Fruit fly (Drosophila melanogaster) whole organism, prepupa: ENCODE results near the gene Ccdc85.

Source experiments
- CG11294 ChIP-seq: fragments of 200-800 bp; sonication (Bioruptor generic); IDR thresholded peaks from 2 replicates; pipeline ENCODE4 v1.3.6; 2022; ENCODE audit warnings: missing biosample characterization, missing genetic modification characterization
- CG11762 ChIP-seq: fragments of 200-800 bp; sonication (Bioruptor generic); optimal IDR thresholded peaks from 3 replicates; lab custom pipeline; 2016; ENCODE audit warnings: missing biosample characterization, missing genetic modification characterization; ENCODE audit not compliant: insufficient read depth
- CG11902 ChIP-seq: fragments of 200-800 bp; sonication (Bioruptor generic); optimal IDR thresholded peaks from 3 replicates; lab custom pipeline; 2016; ENCODE audit warnings: missing biosample characterization, missing genetic modification characterization
- CG15336 ChIP-seq: fragments of 200-800 bp; sonication (Bioruptor generic); IDR thresholded peaks from 2 replicates; pipeline ENCODE4 v1.3.6; 2022; ENCODE audit warnings: missing biosample characterization, missing genetic modification characterization
- CG1621 ChIP-seq: fragments of 200-800 bp; sonication (Bioruptor generic); optimal IDR thresholded peaks from 3 replicates; lab custom pipeline; 2018; ENCODE audit warnings: missing biosample characterization, mild to moderate bottlenecking, missing genetic modification characterization
- CG16779 ChIP-seq: fragments of 200-800 bp; sonication (Bioruptor generic); optimal IDR thresholded peaks from 3 replicates; lab custom pipeline; 2017; ENCODE audit warnings: missing biosample characterization, mild to moderate bottlenecking, missing genetic modification characterization
- CG3032 ChIP-seq: fragments of 200-800 bp; optimal IDR thresholded peaks from 2 replicates; lab custom pipeline; 2019; ENCODE audit warnings: missing biosample characterization, mild to moderate bottlenecking, missing genetic modification characterization, moderate library complexity
- CG31627 ChIP-seq: fragments of 200-800 bp; sonication (Bioruptor generic); optimal IDR thresholded peaks from 3 replicates; lab custom pipeline; 2016; ENCODE audit warnings: missing biosample characterization, missing genetic modification characterization
- CG32006 ChIP-seq: fragments of 200-800 bp; sonication (Bioruptor generic); optimal IDR thresholded peaks from 3 replicates; lab custom pipeline; 2017; ENCODE audit warnings: missing biosample characterization, mild to moderate bottlenecking, missing genetic modification characterization
- CG34406 ChIP-seq: fragments of 200-800 bp; sonication (Bioruptor generic); optimal IDR thresholded peaks from 3 replicates; lab custom pipeline; 2016; ENCODE audit warnings: missing biosample characterization, missing genetic modification characterization
- CG3919 ChIP-seq: fragments of 200-800 bp; sonication (Bioruptor generic); optimal IDR thresholded peaks from 3 replicates; lab custom pipeline; 2016; ENCODE audit warnings: missing biosample characterization, missing genetic modification characterization
- CG4318 ChIP-seq: fragments of 200-800 bp; sonication (Bioruptor generic); optimal IDR thresholded peaks from 3 replicates; lab custom pipeline; 2017; ENCODE audit warnings: missing biosample characterization, mild to moderate bottlenecking, missing genetic modification characterization
- CG6163 ChIP-seq: fragments of 200-800 bp; sonication (Bioruptor generic); IDR thresholded peaks from 3 replicates; pipeline ENCODE4 v1.3.6; 2022; ENCODE audit warnings: missing biosample characterization, missing genetic modification characterization
- CG6276 ChIP-seq: fragments of 200-800 bp; sonication (Bioruptor generic); optimal IDR thresholded peaks from 2 replicates; lab custom pipeline; 2017; ENCODE audit warnings: missing biosample characterization, mild to moderate bottlenecking, missing genetic modification characterization
- CG6792 ChIP-seq: fragments of 200-800 bp; sonication (Bioruptor generic); optimal IDR thresholded peaks from 3 replicates; lab custom pipeline; 2016; ENCODE audit warnings: missing biosample characterization, missing genetic modification characterization
- CG6808 ChIP-seq: fragments of 200-800 bp; sonication (Bioruptor generic); optimal IDR thresholded peaks from 3 replicates; lab custom pipeline; 2017; ENCODE audit warnings: missing biosample characterization, missing genetic modification characterization, mild to moderate bottlenecking, moderate library complexity, missing genetic modification reagents
- CG6854 ChIP-seq: fragments of 200-800 bp; sonication (Bioruptor generic); optimal IDR thresholded peaks from 2 replicates; lab custom pipeline; 2017; ENCODE audit warnings: missing biosample characterization, mild to moderate bottlenecking, missing genetic modification characterization
- CG7368 ChIP-seq: fragments of 200-800 bp; sonication (Bioruptor generic); optimal IDR thresholded peaks from 3 replicates; lab custom pipeline; 2016; ENCODE audit warnings: missing biosample characterization, missing genetic modification characterization
- CG8119 ChIP-seq: fragments of 200-800 bp; sonication (Bioruptor generic); IDR thresholded peaks from 3 replicates; pipeline ENCODE4 v1.3.6; 2022; ENCODE audit warnings: missing biosample characterization, missing genetic modification characterization
- CG8319 ChIP-seq: fragments of 200-800 bp; sonication (Bioruptor generic); optimal IDR thresholded peaks from 3 replicates; lab custom pipeline; 2016; ENCODE audit warnings: missing biosample characterization, missing genetic modification characterization
- CG8632 ChIP-seq: fragments of 200-800 bp; sonication (Bioruptor generic); optimal IDR thresholded peaks from 3 replicates; lab custom pipeline; 2016; ENCODE audit warnings: missing biosample characterization, missing genetic modification characterization
- Eip75B ChIP-seq: fragments of 200-800 bp; sonication (Bioruptor generic); optimal IDR thresholded peaks from 3 replicates; lab custom pipeline; 2016; ENCODE audit warnings: missing biosample characterization, missing genetic modification characterization
- Eip78C ChIP-seq: fragments of 200-800 bp; sonication (Bioruptor generic); peaks from one replicate; lab custom pipeline; 2016; ENCODE audit warnings: missing biosample characterization, missing genetic modification characterization
- Eip93F ChIP-seq: fragments of 200-800 bp; sonication (Bioruptor generic); optimal IDR thresholded peaks from 2 replicates; lab custom pipeline; 2016; ENCODE audit warnings: missing biosample characterization, mild to moderate bottlenecking, missing genetic modification characterization
- Ets21C ChIP-seq: fragments of 200-800 bp; sonication (Bioruptor generic); optimal IDR thresholded peaks from 3 replicates; lab custom pipeline; 2016; ENCODE audit warnings: missing biosample characterization, missing genetic modification characterization
- Ets96B ChIP-seq: fragments of 200-800 bp; optimal IDR thresholded peaks from 2 replicates; lab custom pipeline; 2019; ENCODE audit warnings: missing biosample characterization, mild to moderate bottlenecking, missing genetic modification characterization, moderate library complexity
- Gug ChIP-seq: fragments of 200-800 bp; sonication (Bioruptor generic); IDR thresholded peaks from 2 replicates; pipeline ENCODE4 v1.3.6; 2022; ENCODE audit warnings: missing biosample characterization, missing genetic modification characterization
- Hr39 ChIP-seq: fragments of 200-800 bp; sonication (Bioruptor generic); optimal IDR thresholded peaks from 2 replicates; lab custom pipeline; 2016; ENCODE audit warnings: missing biosample characterization, missing genetic modification characterization
- Hr4 ChIP-seq: fragments of 200-800 bp; sonication (Bioruptor generic); optimal IDR thresholded peaks from 3 replicates; lab custom pipeline; 2016; ENCODE audit warnings: missing biosample characterization, missing genetic modification characterization
- Lpt ChIP-seq: fragments of 200-800 bp; sonication (Bioruptor generic); optimal IDR thresholded peaks from 3 replicates; lab custom pipeline; 2016; ENCODE audit warnings: missing biosample characterization, missing genetic modification characterization
- OdsH ChIP-seq: fragments of 200-800 bp; sonication (Bioruptor generic); optimal IDR thresholded peaks from 3 replicates; lab custom pipeline; 2016; ENCODE audit warnings: missing biosample characterization, missing genetic modification characterization
- Sox102F ChIP-seq: fragments of 200-800 bp; sonication (Bioruptor generic); optimal IDR thresholded peaks from 2 replicates; lab custom pipeline; 2016; ENCODE audit warnings: missing biosample characterization, mild to moderate bottlenecking, missing genetic modification characterization
- Sox15 ChIP-seq: fragments of 200-800 bp; sonication (Bioruptor generic); optimal IDR thresholded peaks from 3 replicates; lab custom pipeline; 2016; ENCODE audit warnings: missing biosample characterization, missing genetic modification characterization
- achi ChIP-seq: fragments of 200-800 bp; sonication (Bioruptor generic); optimal IDR thresholded peaks from 3 replicates; lab custom pipeline; 2016; ENCODE audit warnings: missing biosample characterization, missing genetic modification characterization
- acj6 ChIP-seq: fragments of 200-800 bp; sonication (Bioruptor generic); optimal IDR thresholded peaks from 3 replicates; lab custom pipeline; 2016; ENCODE audit warnings: missing biosample characterization, missing genetic modification characterization
- dac ChIP-seq: fragments of 200-800 bp; sonication (Bioruptor generic); optimal IDR thresholded peaks from 2 replicates; lab custom pipeline; 2017; ENCODE audit warnings: missing biosample characterization, mild to moderate bottlenecking, missing genetic modification characterization
- dsx ChIP-seq: fragments of 200-800 bp; optimal IDR thresholded peaks from 3 replicates; lab custom pipeline; 2019; ENCODE audit warnings: missing biosample characterization, mild to moderate bottlenecking, missing genetic modification characterization, moderate library complexity; ENCODE audit not compliant: poor library complexity, severe bottlenecking
- eg ChIP-seq: fragments of 200-800 bp; sonication (Bioruptor generic); IDR thresholded peaks from 3 replicates; pipeline ENCODE4 v1.3.6; 2022; ENCODE audit warnings: missing biosample characterization, missing genetic modification characterization
- esn ChIP-seq: fragments of 200-800 bp; sonication (Bioruptor generic); optimal IDR thresholded peaks from 2 replicates; lab custom pipeline; 2016; ENCODE audit warnings: missing biosample characterization, mild to moderate bottlenecking, missing genetic modification characterization, moderate library complexity
- fd59A ChIP-seq: fragments of 200-800 bp; sonication (Bioruptor generic); optimal IDR thresholded peaks from 2 replicates; lab custom pipeline; 2017; ENCODE audit warnings: missing biosample characterization, mild to moderate bottlenecking, missing genetic modification characterization, missing genetic modification reagents
- fd85E ChIP-seq: fragments of 200-800 bp; sonication (Bioruptor generic); optimal IDR thresholded peaks from 3 replicates; lab custom pipeline; 2016; ENCODE audit warnings: missing biosample characterization, missing genetic modification characterization
- lz ChIP-seq: fragments of 200-800 bp; sonication (Bioruptor generic); optimal IDR thresholded peaks from 3 replicates; lab custom pipeline; 2016; ENCODE audit warnings: missing biosample characterization, missing genetic modification characterization
- net ChIP-seq: fragments of 200-800 bp; sonication (Bioruptor generic); optimal IDR thresholded peaks from 3 replicates; lab custom pipeline; 2016; ENCODE audit warnings: missing biosample characterization, missing genetic modification characterization
- pdm3 ChIP-seq: fragments of 200-800 bp; sonication (Bioruptor generic); optimal IDR thresholded peaks from 3 replicates; lab custom pipeline; 2016; ENCODE audit warnings: missing biosample characterization, missing genetic modification characterization
- salr ChIP-seq, 2 experiments: fragments of 200-800 bp; sonication (Bioruptor generic); optimal IDR thresholded peaks; 3 replicates each; lab custom pipeline; 2016 to 2018; ENCODE audit warnings: missing biosample characterization in 2 of 2, missing genetic modification characterization in 2 of 2, mild to moderate bottlenecking in 1 of 2
- spab ChIP-seq: fragments of 200-800 bp; sonication (Bioruptor generic); optimal IDR thresholded peaks from 2 replicates; lab custom pipeline; 2017; ENCODE audit warnings: missing biosample characterization, mild to moderate bottlenecking, missing genetic modification characterization, missing genetic modification reagents
- svp ChIP-seq: fragments of 200-800 bp; sonication (Bioruptor generic); peaks from one replicate; lab custom pipeline; 2016; ENCODE audit warnings: missing biosample characterization, missing genetic modification characterization
- topi ChIP-seq: fragments of 200-800 bp; sonication (Bioruptor generic); optimal IDR thresholded peaks from 3 replicates; lab custom pipeline; 2016; ENCODE audit warnings: missing biosample characterization, missing genetic modification characterization

Ccdc85 gene

dm6 chr2L:3000517-3000934 lies 1.4 kb downstream of the Ccdc85 start:
- no peak for TF ChIP-seq CG11294
- no peak for TF ChIP-seq CG1621 (tag; lab: Kevin White, UChicago)
- no peak for TF ChIP-seq CG3032 (tag; lab: Kevin White, UChicago)
- TF ChIP-seq acj6 (GFP tag; lab: Kevin White, UChicago) = no peak
- no peak for TF ChIP-seq CG16779 (tag; lab: Kevin White, UChicago)
- no peak for TF ChIP-seq topi (GFP tag; lab: Kevin White, UChicago)
- no peak for TF ChIP-seq svp (GFP tag; lab: Kevin White, UChicago)
- no peak for TF ChIP-seq CG6808 (GFP tag; lab: Kevin White, UChicago)
- no peak for TF ChIP-seq CG34406 (GFP tag; lab: Kevin White, UChicago)
- TF ChIP-seq Eip93F (GFP tag; lab: Kevin White, UChicago) = no peak
- no peak for TF ChIP-seq CG6276
- no peak for TF ChIP-seq net (GFP tag; lab: Kevin White, UChicago)
- no peak for TF ChIP-seq Gug
- TF ChIP-seq fd85E (GFP tag; lab: Kevin White, UChicago) = no peak
- no peak for TF ChIP-seq Hr39 (GFP tag; lab: Kevin White, UChicago)
- no peak for TF ChIP-seq CG32006
- TF ChIP-seq dac (GFP tag; lab: Kevin White, UChicago) = no peak
- no peak for TF ChIP-seq CG6163 (GFP tag; lab: Robert Waterston, UW)
- TF ChIP-seq CG11902 (GFP tag; lab: Kevin White, UChicago) = no peak
- TF ChIP-seq, all 60 proteins: peak for 0

dm6 chr2L:3001953-3002352 lies 2.9 kb downstream of the Ccdc85 start:
- TF ChIP-seq CG4318 (GFP tag; lab: Kevin White, UChicago) (peak; percentile 20), CG1621 (tag; lab: Kevin White, UChicago) (no peak), CG6792 (GFP tag; lab: Kevin White, UChicago) (no peak), Hr4 (GFP tag; lab: Kevin White, UChicago) (peak; percentile 36), CG8119 (peak; percentile 70), CG32006 (peak; percentile 72), CG6276 (peak; percentile 63), esn (no peak), CG6854 (GFP tag; lab: Kevin White, UChicago) (no peak), CG6163 (GFP tag; lab: Robert Waterston, UW) (peak; percentile 59; the same call in 2 of the 3 replicates), salr (GFP tag; optimal IDR thresholded peaks at IDR 0.05; lab: Kevin White, UChicago) (peak in 1 of 2 experiments; percentile 36), CG31627 (GFP tag; lab: Kevin White, UChicago) (no peak), Eip78C (GFP tag; lab: Kevin White, UChicago) (peak; percentile 79), OdsH (GFP tag; lab: Kevin White, UChicago) (peak; percentile 29), pdm3 (GFP tag; lab: Kevin White, UChicago) (peak; percentile 17), CG3032 (tag; lab: Kevin White, UChicago) (no peak), Lpt (GFP tag; lab: Kevin White, UChicago) (peak; percentile 54), Eip75B (no peak), CG8632 (GFP tag; lab: Kevin White, UChicago) (no peak), Gug (no peak), achi (GFP tag; lab: Kevin White, UChicago) (peak; percentile 1), eg (GFP tag; lab: Robert Waterston, UW) (peak; percentile 58; the same call in 2 of the 3 replicates), CG15336 (GFP tag; lab: Robert Waterston, UW) (peak; percentile 69)

- TF ChIP-seq CG6808 (GFP tag; lab: Kevin White, UChicago) (no peak), topi (GFP tag; lab: Kevin White, UChicago) (no peak), Hr39 (GFP tag; lab: Kevin White, UChicago) (no peak), CG8319 (GFP tag; lab: Kevin White, UChicago) (no peak), net (GFP tag; lab: Kevin White, UChicago) (peak; percentile 28), CG11762 (GFP tag; lab: Kevin White, UChicago) (peak; percentile 21), Ets96B (tag; lab: Kevin White, UChicago) (no peak), dsx (GFP tag; lab: Kevin White, UChicago) (no peak), acj6 (GFP tag; lab: Kevin White, UChicago) (peak; percentile 24), Eip93F (GFP tag; lab: Kevin White, UChicago) (no peak), Ets21C (GFP tag; lab: Kevin White, UChicago) (no peak), Sox102F (GFP tag; lab: Kevin White, UChicago) (no peak), Eip78C (GFP tag; lab: Kevin White, UChicago) (peak; percentile 86), spab (GFP tag; lab: Kevin White, UChicago) (no peak), fd59A (GFP tag; lab: Kevin White, UChicago) (no peak), CG3919 (GFP tag; lab: Kevin White, UChicago) (peak; percentile 46), Lpt (GFP tag; lab: Kevin White, UChicago) (peak; percentile 11), Sox15 (GFP tag; lab: Kevin White, UChicago) (no peak), CG6163 (GFP tag; lab: Robert Waterston, UW) (peak; percentile 80), lz (GFP tag; lab: Kevin White, UChicago) (no peak), CG31627 (GFP tag; lab: Kevin White, UChicago) (no peak), CG7368 (peak; percentile 22), OdsH (GFP tag; lab: Kevin White, UChicago) (peak; percentile 49)
Measured at dm6 chr2L:3003399-3003798, 4.3 kb downstream of the Ccdc85 start.
